Worm (Caenorhabditis elegans): Measurements from ENCODE around the gene cdr-3.

- TF ChIP-seq nhr-11 (tag; optimal IDR thresholded peaks at IDR 0.05) (no peak), lin-39 (tag; optimal IDR thresholded peaks at IDR 0.05) (no peak), nhr-23 (tag; optimal IDR thresholded peaks at IDR 0.05) (no peak), ama-1 (optimal IDR thresholded peaks at IDR 0.05) (no peak), nhr-28 (tag; optimal IDR thresholded peaks at IDR 0.05) (no peak), snpc-4 (tag; optimal IDR thresholded peaks at IDR 0.05) (no peak), R02D3.7 (tag; optimal IDR thresholded peaks at IDR 0.05) (no peak), nhr-12 (tag; optimal IDR thresholded peaks at IDR 0.05) (no peak), nhr-237 (tag; optimal IDR thresholded peaks at IDR 0.05) (no peak), zag-1 (tag; optimal IDR thresholded peaks at IDR 0.05) (no peak), ZK546.5 (tag; optimal IDR thresholded peaks at IDR 0.05) (no peak), elt-3 (tag; optimal IDR thresholded peaks at IDR 0.05) (no peak), ceh-28 (tag; optimal IDR thresholded peaks at IDR 0.05) (no peak), unc-62 (GFP tag; optimal IDR thresholded peaks at IDR 0.05) (no peak)
Observed at ce11 chrV:12427826-12428225, 10.6 kb upstream of the cdr-3 start.

Data from whole organism, L3 larva.